Fruit fly (Drosophila melanogaster) whole organism, adult: ENCODE measurements around the gene 2mit.

ENCODE experiments used
- CG11617 ChIP-seq: fragments of 200-800 bp; sonication (Bioruptor generic); optimal IDR thresholded peaks from 2 replicates; lab custom pipeline; 2017; ENCODE audit warnings: mild to moderate bottlenecking, missing biosample characterization, missing genetic modification reagents, missing genetic modification characterization
- CG1620 ChIP-seq: fragments of 200-800 bp; sonication (Bioruptor generic); optimal IDR thresholded peaks from 2 replicates; lab custom pipeline; 2016; ENCODE audit warnings: missing biosample characterization, missing genetic modification characterization
- CG5204 ChIP-seq: fragments of 200-800 bp; sonication (Bioruptor generic); optimal IDR thresholded peaks from 2 replicates; lab custom pipeline; 2016; ENCODE audit warnings: missing biosample characterization, missing genetic modification characterization
- Mnt ChIP-seq: fragments of 200-800 bp; sonication (Bioruptor generic); optimal IDR thresholded peaks from 2 replicates; lab custom pipeline; 2016; ENCODE audit warnings: missing biosample characterization, mild to moderate bottlenecking, missing genetic modification characterization

DNA sequence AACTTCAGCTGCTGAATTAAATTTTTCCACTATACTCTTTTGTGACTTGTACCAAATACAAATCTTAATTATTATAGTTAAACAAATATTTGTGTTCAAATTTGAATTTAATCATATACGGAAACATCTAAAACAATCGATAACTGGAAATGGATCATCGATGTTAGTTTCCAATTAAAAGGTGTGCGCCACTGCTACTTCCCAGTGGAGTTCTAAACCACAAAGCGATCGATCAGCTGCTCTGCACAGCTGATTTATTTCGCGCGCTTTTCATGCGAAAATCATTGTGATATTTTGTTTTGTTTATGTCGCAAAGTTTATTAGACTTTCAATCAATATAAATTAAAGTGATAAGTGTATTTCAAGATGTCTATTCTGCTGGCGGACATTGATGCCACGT is 67.1 kb downstream of the 2mit start, which contains the start of gene timeout:
- TF ChIP-seq CG1620 (GFP tag; lab: Kevin White, UChicago): no peak
- no peak for TF ChIP-seq CG11617 (GFP tag; lab: Kevin White, UChicago)
- no peak for TF ChIP-seq Mnt (GFP tag; lab: Kevin White, UChicago)
- TF ChIP-seq CG5204 (GFP tag; lab: Kevin White, UChicago): no peak
